Worm (Caenorhabditis elegans) whole organism, L4 larva: ENCODE results near the gene R09E10.2.

Experiments used
- D1046.2 ChIP-seq: fragments of 200-800 bp; sonication (Bioruptor generic); IDR thresholded peaks from 2 replicates; pipeline ENCODE4 v1.3.6; 2022; ENCODE audit warnings: missing genetic modification characterization, missing compliant biosample characterization
- F10B5.3 ChIP-seq: sonication (generic microtip); optimal IDR thresholded peaks from 2 replicates; lab custom pipeline; 2016; ENCODE audit warnings: mild to moderate bottlenecking, missing genetic modification characterization, missing compliant biosample characterization
- F37D6.2 ChIP-seq: sonication (generic microtip); optimal IDR thresholded peaks from 2 replicates; lab custom pipeline; 2016; ENCODE audit warnings: mild to moderate bottlenecking, missing genetic modification characterization, missing compliant biosample characterization
- F44E2.7 ChIP-seq: fragments of 200-800 bp; sonication (Bioruptor generic); IDR thresholded peaks from 2 replicates; pipeline ENCODE4 v2.1.2; 2022; ENCODE audit warnings: missing genetic modification characterization, missing compliant biosample characterization
- F49E8.2 ChIP-seq: sonication (generic microtip); optimal IDR thresholded peaks from 2 replicates; lab custom pipeline; 2016; ENCODE audit warnings: missing compliant biosample characterization, mild to moderate bottlenecking, missing genetic modification characterization, borderline replicate concordance
- R02D3.7 ChIP-seq: fragments of 150-350 bp; sonication (generic microtip); optimal IDR thresholded peaks from 3 replicates; lab custom pipeline; 2014; ENCODE audit warnings: missing biosample characterization, missing genetic modification characterization
- Y5F2A.4 ChIP-seq: fragments of 200-800 bp; sonication (Bioruptor generic); optimal IDR thresholded peaks from 2 replicates; lab custom pipeline; 2018; ENCODE audit warnings: mild to moderate bottlenecking, missing genetic modification characterization, missing compliant biosample characterization
- aha-1 ChIP-seq: fragments of 150-350 bp; peaks from one replicate; lab custom pipeline; 2014; ENCODE audit warnings: missing biosample characterization, missing genetic modification characterization
- aly-2 ChIP-seq: sonication (generic microtip); optimal IDR thresholded peaks from 2 replicates; lab custom pipeline; 2018; ENCODE audit warnings: missing biosample characterization, missing genetic modification characterization
- attf-4 ChIP-seq: sonication (generic microtip); optimal IDR thresholded peaks from 3 replicates; lab custom pipeline; 2017; ENCODE audit warnings: missing biosample characterization, missing genetic modification characterization
- ceh-44 ChIP-seq: fragments of 200-800 bp; sonication (Bioruptor generic); IDR thresholded peaks from 2 replicates; pipeline ENCODE4 v1.3.6; 2022; ENCODE audit warnings: missing genetic modification reagents, missing genetic modification characterization, missing compliant biosample characterization
- ceh-62 ChIP-seq: sonication (generic microtip); optimal IDR thresholded peaks from 2 replicates; lab custom pipeline; 2017; ENCODE audit warnings: missing biosample characterization, missing genetic modification characterization
- cey-2 ChIP-seq: sonication (generic microtip); optimal IDR thresholded peaks from 3 replicates; lab custom pipeline; 2017; ENCODE audit warnings: missing genetic modification characterization, mild to moderate bottlenecking, missing compliant biosample characterization, antibody characterized with exemption, borderline replicate concordance; ENCODE audit not compliant: insufficient read depth
- dmd-6 ChIP-seq: fragments of 200-800 bp; sonication (Bioruptor generic); IDR thresholded peaks from 2 replicates; pipeline ENCODE4 v1.3.6; 2022; ENCODE audit warnings: missing genetic modification reagents, missing genetic modification characterization, missing compliant biosample characterization
- dmd-8 ChIP-seq: fragments of 200-800 bp; sonication (Bioruptor generic); IDR thresholded peaks from 2 replicates; pipeline ENCODE4 v1.3.6; 2022; ENCODE audit warnings: missing genetic modification characterization, missing compliant biosample characterization
- dmd-9 ChIP-seq: fragments of 200-800 bp; sonication (Bioruptor generic); IDR thresholded peaks from 2 replicates; pipeline ENCODE4 v1.3.6; 2022; ENCODE audit warnings: missing genetic modification reagents, missing genetic modification characterization, missing compliant biosample characterization
- dpl-1 ChIP-seq: fragments of 150-350 bp; optimal IDR thresholded peaks from 2 replicates; lab custom pipeline; 2014; ENCODE audit warnings: missing biosample characterization, missing genetic modification reagents, missing genetic modification characterization
- dve-1 ChIP-seq: sonication (generic microtip); optimal IDR thresholded peaks from 2 replicates; lab custom pipeline; 2017; ENCODE audit warnings: antibody characterized with exemption, mild to moderate bottlenecking, missing genetic modification characterization, missing compliant biosample characterization; ENCODE audit not compliant: insufficient read depth
- fkh-10 ChIP-seq: fragments of 150-350 bp; optimal IDR thresholded peaks from 2 replicates; lab custom pipeline; 2014; ENCODE audit warnings: missing biosample characterization, missing genetic modification reagents, missing genetic modification characterization
- hlh-11 ChIP-seq: fragments of 200-800 bp; sonication (Bioruptor generic); optimal IDR thresholded peaks from 2 replicates; lab custom pipeline; 2018; ENCODE audit warnings: mild to moderate bottlenecking, missing genetic modification characterization, missing compliant biosample characterization
- jun-1 ChIP-seq: fragments of 150-350 bp; optimal IDR thresholded peaks from 2 replicates; lab custom pipeline; 2014; ENCODE audit warnings: missing biosample characterization, missing genetic modification reagents, missing genetic modification characterization
- lin-1 ChIP-seq: fragments of 200-800 bp; sonication (Bioruptor generic); IDR thresholded peaks from 2 replicates; pipeline ENCODE4 v1.3.6; 2022; ENCODE audit warnings: missing genetic modification reagents, missing genetic modification characterization, missing compliant biosample characterization
- lin-13 ChIP-seq: fragments of 150-350 bp; optimal IDR thresholded peaks from 2 replicates; lab custom pipeline; 2014; ENCODE audit warnings: missing biosample characterization, missing genetic modification reagents, missing genetic modification characterization
- lin-15B ChIP-seq: fragments of 150-350 bp; sonication (generic microtip); optimal IDR thresholded peaks from 3 replicates; lab custom pipeline; 2014; ENCODE audit warnings: missing biosample characterization, missing genetic modification characterization
- lin-29 ChIP-seq: fragments of 200-800 bp; sonication (Bioruptor generic); IDR thresholded peaks from 2 replicates; pipeline ENCODE4 v1.3.6; 2022; ENCODE audit warnings: missing genetic modification reagents, missing genetic modification characterization, missing compliant biosample characterization
- lir-3 ChIP-seq: sonication (generic microtip); optimal IDR thresholded peaks from 2 replicates; lab custom pipeline; 2016; ENCODE audit warnings: mild to moderate bottlenecking, missing genetic modification characterization, missing compliant biosample characterization
- lsy-2 ChIP-seq, 2 experiments: fragments of 150-350 bp in 1 of 2; sonication (generic microtip) in 1 of 2; optimal IDR thresholded peaks; 2 replicates each; lab custom pipeline; 2014 to 2017; ENCODE audit warnings: missing biosample characterization in 2 of 2, missing genetic modification characterization in 2 of 2
- mdl-1 ChIP-seq, 2 experiments: fragments of 150-350 bp in 1 of 2; sonication (generic microtip) in 1 of 2; optimal IDR thresholded peaks; 2 replicates each; lab custom pipeline; 2014 to 2017; ENCODE audit warnings: missing biosample characterization in 2 of 2, missing genetic modification characterization in 2 of 2
- mdt-29 ChIP-seq: fragments of 200-800 bp; sonication (Bioruptor generic); IDR thresholded peaks from 2 replicates; pipeline ENCODE4 v1.3.6; 2022; ENCODE audit warnings: missing genetic modification reagents, missing genetic modification characterization, missing compliant biosample characterization
- mep-1 ChIP-seq: fragments of 150-350 bp; sonication (generic microtip); optimal IDR thresholded peaks from 3 replicates; lab custom pipeline; 2014; ENCODE audit warnings: missing biosample characterization, missing genetic modification characterization
- mes-2 ChIP-seq: sonication (generic microtip); optimal IDR thresholded peaks from 2 replicates; lab custom pipeline; 2016; ENCODE audit warnings: missing genotype, mild to moderate bottlenecking, missing genetic modification characterization, missing compliant biosample characterization; ENCODE audit not compliant: poor library complexity, severe bottlenecking
- nhr-28 ChIP-seq: fragments of 150-350 bp; optimal IDR thresholded peaks from 2 replicates; lab custom pipeline; 2014; ENCODE audit warnings: missing biosample characterization, missing genetic modification characterization
- nhr-6 ChIP-seq: fragments of 150-350 bp; optimal IDR thresholded peaks from 2 replicates; lab custom pipeline; 2014; ENCODE audit warnings: missing biosample characterization, missing genetic modification characterization
- pqm-1 ChIP-seq: sonication (generic microtip); optimal IDR thresholded peaks from 2 replicates; lab custom pipeline; 2017; ENCODE audit warnings: missing biosample characterization, missing genetic modification characterization
- saeg-2 ChIP-seq: fragments of 200-800 bp; sonication (Bioruptor generic); IDR thresholded peaks from 2 replicates; pipeline ENCODE4 v1.3.6; 2022; ENCODE audit warnings: missing genetic modification reagents, missing genetic modification characterization, missing compliant biosample characterization
- sdz-12 ChIP-seq: fragments of 200-800 bp; sonication (Bioruptor generic); optimal IDR thresholded peaks from 2 replicates; lab custom pipeline; 2018; ENCODE audit warnings: mild to moderate bottlenecking, missing genetic modification characterization, missing compliant biosample characterization
- tag-97 ChIP-seq: fragments of 200-800 bp; sonication (Bioruptor generic); IDR thresholded peaks from 2 replicates; pipeline ENCODE4 v1.3.6; 2022; ENCODE audit warnings: missing genetic modification characterization, missing compliant biosample characterization
- unc-39 ChIP-seq: sonication (generic microtip); optimal IDR thresholded peaks from 2 replicates; lab custom pipeline; 2017; ENCODE audit warnings: missing biosample characterization, missing genetic modification characterization
- unc-62 ChIP-seq, 3 experiments: fragments of 150-350 bp in 1 of 3; sonication (generic microtip); optimal IDR thresholded peaks in 2 of 3; peaks in 1 of 3; 1 replicate in 1 of 3; 2 replicates in 2 of 3; lab custom pipeline; 2014 to 2017; ENCODE audit warnings: missing biosample characterization in 3 of 3, missing genetic modification characterization in 3 of 3, missing genetic modification reagents in 3 of 3, missing genotype in 1 of 3
- vab-7 ChIP-seq: fragments of 200-800 bp; sonication (Bioruptor generic); IDR thresholded peaks from 2 replicates; pipeline ENCODE4 v1.3.6; 2022; ENCODE audit warnings: missing genetic modification reagents, missing genetic modification characterization, missing compliant biosample characterization
- zfp-3 ChIP-seq: fragments of 200-800 bp; sonication (Bioruptor generic); conservative IDR thresholded peaks from 2 replicates; pipeline ENCODE4 v1.3.6; 2022; ENCODE audit warnings: missing genetic modification reagents, missing genetic modification characterization, missing compliant biosample characterization
- zip-11 ChIP-seq: fragments of 200-800 bp; sonication (Bioruptor generic); IDR thresholded peaks from 2 replicates; pipeline ENCODE4 v1.3.6; 2022; ENCODE audit warnings: missing genetic modification characterization, missing compliant biosample characterization
- ztf-11 ChIP-seq: fragments of 150-350 bp; optimal IDR thresholded peaks from 2 replicates; lab custom pipeline; 2014; ENCODE audit warnings: missing biosample characterization, missing genetic modification characterization
- ztf-7 ChIP-seq: fragments of 150-350 bp; optimal IDR thresholded peaks from 2 replicates; lab custom pipeline; 2014; ENCODE audit warnings: missing biosample characterization, missing genetic modification characterization

Gene R09E10.2

DNA sequence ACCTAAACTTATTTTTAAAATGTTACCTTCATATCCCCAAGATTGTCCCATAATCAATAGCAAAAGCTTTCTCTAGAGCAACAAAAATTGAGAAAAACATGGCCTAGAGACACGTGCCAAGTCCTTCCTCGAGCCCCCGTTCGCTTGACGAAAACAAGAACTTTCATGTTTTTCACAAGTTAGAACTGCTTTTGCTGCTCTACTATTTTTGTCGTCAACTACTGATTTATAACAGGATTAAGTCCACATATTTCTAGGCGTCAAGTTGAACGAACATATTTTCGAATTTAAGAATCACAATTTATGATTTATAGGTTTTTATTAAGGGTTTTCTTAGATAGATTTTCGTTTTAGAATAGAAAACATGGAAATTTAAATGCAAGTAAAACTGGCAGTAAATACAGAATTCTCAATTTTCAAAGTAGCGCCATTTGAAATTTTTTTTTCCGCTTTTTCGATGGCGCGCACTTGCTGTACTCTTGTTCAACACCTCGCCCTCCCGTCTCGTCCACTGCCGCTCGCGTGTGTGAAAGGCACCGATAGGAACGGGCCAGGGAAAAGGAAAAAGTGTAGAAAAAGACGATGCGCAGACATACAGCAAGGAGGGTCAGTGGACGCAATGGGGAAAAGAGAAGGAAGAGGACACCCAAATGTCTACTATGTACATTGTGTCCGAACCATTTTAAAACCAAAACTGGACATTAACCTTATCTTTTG lies 33.7 kb downstream of the R09E10.2 start, which contains the start of gene rad-51 (continued):
- TF ChIP-seq hlh-11 (tag; lab: Kevin White, UChicago), result peak; percentile 70
- peak; percentile 84 for TF ChIP-seq mep-1 (tag; lab: Kevin White, UChicago)
- no peak for TF ChIP-seq zfp-3 (GFP tag; lab: Robert Waterston, UW)
- TF ChIP-seq ceh-44 (GFP tag; lab: Robert Waterston, UW), result no peak
- TF ChIP-seq lin-29 (GFP tag; lab: Robert Waterston, UW), result no peak
- TF ChIP-seq dve-1, result peak; percentile 47
- TF ChIP-seq F44E2.7 (GFP tag; lab: Robert Waterston, UW), result no peak
- no peak for TF ChIP-seq tag-97 (GFP tag; lab: Robert Waterston, UW)
- TF ChIP-seq F49E8.2 (tag; lab: Kevin White, UChicago), result no peak
- no peak for TF ChIP-seq F10B5.3
- TF ChIP-seq zip-11, result no peak
- TF ChIP-seq D1046.2 (GFP tag; lab: Robert Waterston, UW), result no peak
- TF ChIP-seq dmd-6, result peak; percentile 42; the same call in 1 of the 2 replicates
- TF ChIP-seq saeg-2 (GFP tag; lab: Robert Waterston, UW), result no peak
- TF ChIP-seq attf-4 (tag; lab: Kevin White, UChicago), result no peak
- TF ChIP-seq ztf-7 (tag; lab: Kevin White, UChicago), result peak; percentile 37
- TF ChIP-seq Y5F2A.4 (GFP tag; lab: Kevin White, UChicago), result no peak
- peak; percentile 76 for TF ChIP-seq mes-2
- TF ChIP-seq aly-2 (tag; lab: Kevin White, UChicago), result no peak
- no peak for TF ChIP-seq F37D6.2 (tag; lab: Kevin White, UChicago)
- peak in 1 of 2 experiments; percentile 69 for TF ChIP-seq lsy-2 (tag; optimal IDR thresholded peaks at IDR 0.05; lab: Kevin White, UChicago)
- peak in 1 of 2 experiments; percentile 85 for TF ChIP-seq unc-62 (GFP tag; optimal IDR thresholded peaks at IDR 0.05 in 1 of 2; lab: Kevin White, UChicago)
- no peak for TF ChIP-seq unc-62 (tag; optimal IDR thresholded peaks at IDR 0.05; lab: Kevin White, UChicago)
- peak; percentile 83 for TF ChIP-seq dpl-1 (GFP tag; lab: Kevin White, UChicago)
- no peak for TF ChIP-seq fkh-10
- TF ChIP-seq cey-2 (tag; lab: Kevin White, UChicago), result no peak
- TF ChIP-seq ceh-62 (tag; lab: Kevin White, UChicago), result no peak
- no peak for TF ChIP-seq sdz-12 (GFP tag; lab: Kevin White, UChicago)
- TF ChIP-seq dmd-8 (GFP tag; lab: Robert Waterston, UW), result no peak
- TF ChIP-seq vab-7, result no peak
- no peak for TF ChIP-seq dmd-9
- no peak for TF ChIP-seq lin-1
- TF ChIP-seq lir-3, result no peak
- no peak for TF ChIP-seq R02D3.7 (tag; lab: Kevin White, UChicago)
- TF ChIP-seq jun-1 (tag; lab: Kevin White, UChicago), result peak; percentile 15
- no peak for TF ChIP-seq ztf-11
- no peak for TF ChIP-seq lin-15B (tag; lab: Kevin White, UChicago)

- TF ChIP-seq F44E2.7 (GFP tag; lab: Robert Waterston, UW) (no peak), cey-2 (tag; lab: Kevin White, UChicago) (no peak), dve-1 (peak; percentile 12), unc-62 (GFP tag; optimal IDR thresholded peaks at IDR 0.05 in 1 of 2; lab: Kevin White, UChicago) (peak in 1 of 2 experiments; percentile 49), unc-62 (tag; optimal IDR thresholded peaks at IDR 0.05; lab: Kevin White, UChicago) (no peak), unc-39 (tag; lab: Kevin White, UChicago) (no peak), mdt-29 (GFP tag; lab: Robert Waterston, UW) (no peak), mdl-1 (tag; optimal IDR thresholded peaks at IDR 0.05; lab: Kevin White, UChicago) (no peak), nhr-28 (tag; lab: Kevin White, UChicago) (peak; percentile 7), nhr-6 (tag; lab: Kevin White, UChicago) (no peak), aha-1 (tag; lab: Kevin White, UChicago) (peak; percentile 55), pqm-1 (tag; lab: Kevin White, UChicago) (peak; percentile 44), lin-13 (no peak)
Observed at ce11 chrIV:10281482-10281881, 36.6 kb downstream of the R09E10.2 start, which contains the start of gene thk-1. Gene thk-1 (minus strand): TSS chrIV:10281582.
